Worm (Caenorhabditis elegans) whole organism, midembryonic: ENCODE results near the gene ugt-32.

Experiments
- cog-1 ChIP-seq: sonication (generic microtip); optimal IDR thresholded peaks from 2 replicates; lab custom pipeline; 2016; ENCODE audit warnings: missing genetic modification characterization, missing compliant biosample characterization
- ztf-29 ChIP-seq: fragments of 200-800 bp; sonication (Bioruptor generic); IDR thresholded peaks from 2 replicates; pipeline ENCODE4 v1.3.6; 2022; ENCODE audit warnings: missing genetic modification reagents, missing genetic modification characterization, missing compliant biosample characterization

ce11 chrV:3803343-3803742 is 40.5 kb downstream of the ugt-32 start, which contains the start of gene cyp-33C8:
- no peak for TF ChIP-seq cog-1
- no peak for TF ChIP-seq ztf-29 (GFP tag; lab: Robert Waterston, UW)
